Fruit fly (Drosophila melanogaster) whole organism, embryonic: ENCODE data around the gene CG10970.

ENCODE experiments used
- Ada2b ChIP-seq: fragments of 200-800 bp; sonication (Bioruptor generic); IDR thresholded peaks from 2 replicates; pipeline ENCODE4 v1.3.6; 2022; ENCODE audit warnings: missing biosample characterization, missing genetic modification characterization
- Atf-2 ChIP-seq: fragments of 200-800 bp; sonication (Bioruptor generic); optimal IDR thresholded peaks from 2 replicates; lab custom pipeline; 2016; ENCODE audit warnings: missing biosample characterization, missing genetic modification characterization
- Atf6 ChIP-seq: fragments of 200-800 bp; sonication (Bioruptor generic); IDR thresholded peaks from 2 replicates; pipeline ENCODE4 v1.3.6; 2022; ENCODE audit warnings: missing biosample characterization, missing genetic modification characterization
- CG10366 ChIP-seq: fragments of 200-800 bp; sonication (Bioruptor generic); IDR thresholded peaks from 2 replicates; pipeline ENCODE4 v1.3.6; 2022; ENCODE audit warnings: missing biosample characterization, missing genetic modification characterization
- CG11247 ChIP-seq: fragments of 200-800 bp; sonication (Bioruptor generic); IDR thresholded peaks from 2 replicates; pipeline ENCODE4 v1.3.6; 2022; ENCODE audit warnings: missing biosample characterization, missing genetic modification characterization
- CG12071 ChIP-seq: fragments of 200-800 bp; sonication (Bioruptor generic); optimal IDR thresholded peaks from 3 replicates; lab custom pipeline; 2018; ENCODE audit warnings: missing biosample characterization, mild to moderate bottlenecking, missing genetic modification characterization
- CG12236 ChIP-seq: fragments of 200-800 bp; sonication (Bioruptor generic); optimal IDR thresholded peaks from 2 replicates; lab custom pipeline; 2016; ENCODE audit warnings: missing biosample characterization, missing genetic modification characterization
- CG14050 ChIP-seq: fragments of 200-800 bp; sonication (Bioruptor generic); IDR thresholded peaks from 3 replicates; pipeline ENCODE4 v1.3.6; 2022; ENCODE audit warnings: missing biosample characterization, missing genetic modification characterization
- CG15073 ChIP-seq: fragments of 200-800 bp; sonication (Bioruptor generic); optimal IDR thresholded peaks from 2 replicates; lab custom pipeline; 2016; ENCODE audit warnings: missing biosample characterization, missing genetic modification characterization
- CG15601 ChIP-seq: fragments of 200-800 bp; sonication (Bioruptor generic); optimal IDR thresholded peaks from 3 replicates; lab custom pipeline; 2019; ENCODE audit warnings: missing biosample characterization, mild to moderate bottlenecking, missing genetic modification characterization, moderate library complexity
- CG30431 ChIP-seq: fragments of 200-800 bp; sonication (Bioruptor generic); optimal IDR thresholded peaks from 2 replicates; lab custom pipeline; 2017; ENCODE audit warnings: missing biosample characterization, missing genetic modification characterization
- CG3847 ChIP-seq: fragments of 200-800 bp; sonication (Bioruptor generic); IDR thresholded peaks from 2 replicates; pipeline ENCODE4 v1.3.6; 2022; ENCODE audit warnings: missing biosample characterization, missing genetic modification characterization
- CG4282 ChIP-seq: fragments of 200-800 bp; sonication (Bioruptor generic); optimal IDR thresholded peaks from 2 replicates; lab custom pipeline; 2016; ENCODE audit warnings: missing biosample characterization, missing genetic modification characterization
- CG6272 ChIP-seq: fragments of 200-800 bp; sonication (Bioruptor generic); IDR thresholded peaks from 2 replicates; pipeline ENCODE4 v1.3.6; 2022; ENCODE audit warnings: missing biosample characterization, missing genetic modification characterization
- CG7928 ChIP-seq: fragments of 200-800 bp; sonication (Bioruptor generic); optimal IDR thresholded peaks from 2 replicates; lab custom pipeline; 2017; ENCODE audit warnings: missing biosample characterization, mild to moderate bottlenecking, missing genetic modification characterization
- CG9609 ChIP-seq: fragments of 200-800 bp; sonication (Bioruptor generic); optimal IDR thresholded peaks from 3 replicates; lab custom pipeline; 2016; ENCODE audit warnings: missing biosample characterization, missing genetic modification characterization
- CG9727 ChIP-seq: fragments of 200-800 bp; sonication (Bioruptor generic); optimal IDR thresholded peaks from 3 replicates; lab custom pipeline; 2017; ENCODE audit warnings: missing biosample characterization, mild to moderate bottlenecking, missing genetic modification characterization
- Dad ChIP-seq: fragments of 200-800 bp; sonication (Bioruptor generic); optimal IDR thresholded peaks from 3 replicates; lab custom pipeline; 2016; ENCODE audit warnings: missing biosample characterization, missing genetic modification characterization
- Dfd ChIP-seq, 2 experiments: fragments of >200 bp; optimal IDR thresholded peaks; 2 replicates each; lab custom pipeline; 2017; ENCODE audit warnings: missing biosample characterization in 2 of 2, missing genetic modification characterization in 2 of 2
- Fer1 ChIP-seq: fragments of 200-800 bp; sonication (Bioruptor generic); optimal IDR thresholded peaks from 2 replicates; lab custom pipeline; 2017; ENCODE audit warnings: missing biosample characterization, mild to moderate bottlenecking, missing genetic modification characterization
- Fer2 ChIP-seq: fragments of 200-800 bp; sonication (Bioruptor generic); optimal IDR thresholded peaks from 2 replicates; lab custom pipeline; 2018; ENCODE audit warnings: missing biosample characterization, mild to moderate bottlenecking, missing genetic modification characterization, moderate library complexity
- GATAe ChIP-seq: fragments of 200-800 bp; sonication (Bioruptor generic); conservative IDR thresholded peaks from 2 replicates; pipeline ENCODE4 v1.3.6; 2022; ENCODE audit warnings: missing biosample characterization, missing genetic modification characterization
- Gug ChIP-seq: fragments of 200-800 bp; sonication (Bioruptor generic); IDR thresholded peaks from 4 replicates; pipeline ENCODE4 v1.3.6; 2022; ENCODE audit warnings: missing biosample characterization, missing genetic modification characterization
- HLHmδ ChIP-seq: fragments of 200-800 bp; sonication (Bioruptor generic); optimal IDR thresholded peaks from 2 replicates; lab custom pipeline; 2018; ENCODE audit warnings: missing biosample characterization, mild to moderate bottlenecking, missing genetic modification characterization, moderate library complexity
- Hr51 ChIP-seq, 2 experiments: fragments of 200-800 bp; sonication (Bioruptor generic); optimal IDR thresholded peaks; 2 replicates in 1 of 2; 3 replicates in 1 of 2; lab custom pipeline; 2016 to 2018; ENCODE audit warnings: missing biosample characterization in 2 of 2, missing genetic modification characterization in 2 of 2, mild to moderate bottlenecking in 1 of 2, moderate library complexity in 1 of 2
- Jarid2 ChIP-seq: fragments of 200-800 bp; sonication (Bioruptor generic); optimal IDR thresholded peaks from 3 replicates; lab custom pipeline; 2017; ENCODE audit warnings: mild to moderate bottlenecking, missing biosample characterization, missing genetic modification reagents, missing genetic modification characterization
- Lim3 ChIP-seq: fragments of 200-800 bp; sonication (Bioruptor generic); IDR thresholded peaks from 2 replicates; pipeline ENCODE4 v1.3.6; 2022; ENCODE audit warnings: missing biosample characterization, missing genetic modification characterization
- MBD-R2 ChIP-seq: fragments of 200-800 bp; sonication (Bioruptor generic); IDR thresholded peaks from 2 replicates; pipeline ENCODE4 v1.3.6; 2022; ENCODE audit warnings: missing biosample characterization, missing genetic modification characterization
- NK7.1 ChIP-seq: fragments of 200-800 bp; sonication (Bioruptor generic); optimal IDR thresholded peaks from 3 replicates; lab custom pipeline; 2016; ENCODE audit warnings: missing biosample characterization, missing genetic modification characterization
- NfI ChIP-seq: fragments of 200-800 bp; sonication (Bioruptor generic); optimal IDR thresholded peaks from 3 replicates; lab custom pipeline; 2018; ENCODE audit warnings: missing biosample characterization, mild to moderate bottlenecking, missing genetic modification characterization, moderate library complexity
- Opbp ChIP-seq: fragments of 200-800 bp; sonication (Bioruptor generic); IDR thresholded peaks from 3 replicates; pipeline ENCODE4 v1.3.6; 2022; ENCODE audit warnings: missing biosample characterization, missing genetic modification characterization; ENCODE audit not compliant: partially characterized antibody
- Ravus ChIP-seq: fragments of 200-800 bp; sonication (Bioruptor generic); IDR thresholded peaks from 2 replicates; pipeline ENCODE4 v1.3.6; 2022; ENCODE audit warnings: missing biosample characterization, missing genetic modification characterization
- Rx ChIP-seq: fragments of 200-800 bp; sonication (Bioruptor generic); IDR thresholded peaks from 2 replicates; pipeline ENCODE4 v1.3.6; 2022; ENCODE audit warnings: missing biosample characterization, missing genetic modification characterization
- Scr ChIP-seq: fragments of 200-800 bp; sonication (Bioruptor generic); IDR thresholded peaks from 2 replicates; pipeline ENCODE4 v1.3.6; 2022; ENCODE audit warnings: missing biosample characterization, missing genetic modification characterization; ENCODE audit not compliant: partially characterized antibody
- Stat92E ChIP-seq, 3 experiments: fragments of >200 bp in 2 of 3; fragments of 200-800 bp in 1 of 3; sonication (Bioruptor generic) in 1 of 3; optimal IDR thresholded peaks; 2 replicates each; lab custom pipeline; 2017 to 2019; ENCODE audit warnings: missing biosample characterization in 3 of 3, missing genetic modification characterization in 3 of 3, mild to moderate bottlenecking in 1 of 3, moderate library complexity in 1 of 3
- ab ChIP-seq: fragments of 200-800 bp; sonication (Bioruptor generic); optimal IDR thresholded peaks from 2 replicates; lab custom pipeline; 2016; ENCODE audit warnings: missing biosample characterization, missing genetic modification characterization
- cas ChIP-seq: fragments of 200-800 bp; sonication (Bioruptor generic); IDR thresholded peaks from 2 replicates; pipeline ENCODE4 v1.3.6; 2022; ENCODE audit warnings: missing biosample characterization, missing genetic modification characterization
- lmd ChIP-seq: fragments of 200-800 bp; sonication (Bioruptor generic); IDR thresholded peaks from 2 replicates; pipeline ENCODE4 v1.3.6; 2022; ENCODE audit warnings: missing biosample characterization, missing genetic modification characterization
- nerfin-2 ChIP-seq: fragments of 200-800 bp; sonication (Bioruptor generic); IDR thresholded peaks from 2 replicates; pipeline ENCODE4 v1.3.6; 2022; ENCODE audit warnings: missing biosample characterization, missing genetic modification characterization; ENCODE audit not compliant: partially characterized antibody
- org-1 ChIP-seq: fragments of 200-800 bp; sonication (Bioruptor generic); optimal IDR thresholded peaks from 2 replicates; lab custom pipeline; 2017; ENCODE audit warnings: missing biosample characterization, missing genetic modification characterization
- phol ChIP-seq: fragments of 200-800 bp; sonication (Bioruptor generic); optimal IDR thresholded peaks from 3 replicates; lab custom pipeline; 2018; ENCODE audit warnings: missing biosample characterization, mild to moderate bottlenecking, missing genetic modification characterization, moderate library complexity
- ranshi ChIP-seq: fragments of 200-800 bp; sonication (Bioruptor generic); IDR thresholded peaks from 2 replicates; pipeline ENCODE4 v1.3.6; 2022; ENCODE audit warnings: missing biosample characterization, missing genetic modification characterization
- salm ChIP-seq: fragments of 200-800 bp; sonication (Bioruptor generic); optimal IDR thresholded peaks from 2 replicates; lab custom pipeline; 2018; ENCODE audit warnings: missing biosample characterization, mild to moderate bottlenecking, missing genetic modification characterization
- stc ChIP-seq: fragments of 200-800 bp; sonication (Bioruptor generic); IDR thresholded peaks from 2 replicates; pipeline ENCODE4 v1.3.6; 2022; ENCODE audit warnings: missing biosample characterization, missing genetic modification characterization
- tna ChIP-seq: fragments of 200-800 bp; sonication (Bioruptor generic); IDR thresholded peaks from 2 replicates; pipeline ENCODE4 v1.3.6; 2022; ENCODE audit warnings: missing biosample characterization, missing genetic modification characterization; ENCODE audit not compliant: partially characterized antibody
- unc-4 ChIP-seq: fragments of 200-800 bp; sonication (Bioruptor generic); IDR thresholded peaks from 2 replicates; pipeline ENCODE4 v1.3.6; 2022; ENCODE audit warnings: missing biosample characterization, missing genetic modification characterization; ENCODE audit not compliant: partially characterized antibody
- vnd ChIP-seq: fragments of 200-800 bp; sonication (Bioruptor generic); IDR thresholded peaks from 3 replicates; pipeline ENCODE4 v1.3.6; 2022; ENCODE audit warnings: missing biosample characterization, missing genetic modification characterization; ENCODE audit not compliant: partially characterized antibody
- wdn ChIP-seq: fragments of 200-800 bp; sonication (Bioruptor generic); IDR thresholded peaks from 2 replicates; pipeline ENCODE4 v1.3.6; 2022; ENCODE audit warnings: missing biosample characterization, missing genetic modification characterization
- zen2 ChIP-seq: fragments of 200-800 bp; sonication (Bioruptor generic); IDR thresholded peaks from 3 replicates; pipeline ENCODE4 v1.3.6; 2022; ENCODE audit warnings: missing biosample characterization, missing genetic modification characterization; ENCODE audit not compliant: partially characterized antibody
- zfh2 ChIP-seq: fragments of 200-800 bp; sonication (Bioruptor generic); optimal IDR thresholded peaks from 2 replicates; lab custom pipeline; 2016; ENCODE audit warnings: missing biosample characterization, missing genetic modification characterization

Gene CG10970

DNA sequence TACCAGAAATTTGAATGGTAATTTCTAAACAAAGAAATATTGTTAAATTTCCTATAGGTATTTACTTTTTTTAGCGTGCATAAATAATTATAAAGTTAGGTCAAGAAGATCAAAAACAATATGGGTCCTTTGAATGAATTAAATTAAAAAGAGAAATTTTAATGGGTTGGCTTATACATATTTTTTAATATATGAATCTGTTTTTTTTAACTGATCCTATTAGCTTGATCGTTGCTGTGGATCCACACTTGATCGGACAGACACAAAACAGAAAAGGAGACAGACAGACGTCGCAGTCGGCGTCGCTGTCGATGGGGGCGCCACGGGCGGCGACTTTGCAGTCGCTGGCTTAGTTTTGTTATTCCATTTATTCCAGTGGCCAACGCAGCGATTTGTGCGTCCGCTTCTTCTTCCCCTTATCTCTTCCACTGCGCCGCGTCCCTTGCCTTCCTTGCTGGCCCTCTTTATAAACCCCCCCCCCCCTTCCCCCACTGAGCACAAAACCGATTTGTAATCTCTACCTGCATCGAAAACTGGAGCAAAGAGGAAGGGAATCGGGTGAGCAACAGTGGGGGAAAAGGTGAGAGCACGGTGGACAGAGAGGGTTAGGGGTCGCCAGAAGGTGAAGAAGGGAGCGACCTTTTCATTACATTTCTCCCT is 23.4 kb downstream of the CG10970 start (continued):
- TF ChIP-seq Scr, result no peak
- TF ChIP-seq tna, result no peak
- TF ChIP-seq CG9727 (GFP tag; lab: Kevin White, UChicago), result peak; percentile 70
- no peak for TF ChIP-seq Rx (GFP tag; lab: Robert Waterston, UW)
- TF ChIP-seq org-1 (GFP tag; lab: Kevin White, UChicago), result peak; percentile 34
- TF ChIP-seq unc-4 (GFP tag; lab: Robert Waterston, UW), result no peak
- TF ChIP-seq CG14050 (GFP tag; lab: Robert Waterston, UW), result peak; percentile 25; the same call in 1 of the 3 replicates
- peak; percentile 29; the same call in 1 of the 2 replicates for TF ChIP-seq ranshi (GFP tag; lab: Robert Waterston, UW)
- no peak for TF ChIP-seq HLHmδ (GFP tag; lab: Kevin White, UChicago)
- no peak for TF ChIP-seq vnd (GFP tag; lab: Robert Waterston, UW)
- TF ChIP-seq CG9609 (GFP tag; lab: Kevin White, UChicago), result no peak
- peak; percentile 86 for TF ChIP-seq phol
- no peak for TF ChIP-seq CG12071 (GFP tag; lab: Kevin White, UChicago)
- peak; percentile 10 for TF ChIP-seq NfI (GFP tag; lab: Kevin White, UChicago)
- no peak for TF ChIP-seq Atf-2 (GFP tag; lab: Kevin White, UChicago)
- peak; percentile 83 for TF ChIP-seq CG15601 (tag; lab: Kevin White, UChicago)
- no peak for TF ChIP-seq Opbp (GFP tag; lab: Robert Waterston, UW)
- peak; percentile 70 for TF ChIP-seq salm
- TF ChIP-seq Ada2b (GFP tag; lab: Robert Waterston, UW), result no peak
- no peak for TF ChIP-seq CG15073
- TF ChIP-seq wdn, result no peak
- TF ChIP-seq Stat92E (GFP tag; optimal IDR thresholded peaks at IDR 0.05; lab: Kevin White, UChicago), result peak in 1 of 3 experiments; percentile 78
- no peak for TF ChIP-seq CG11247 (GFP tag; lab: Robert Waterston, UW)
- no peak for TF ChIP-seq CG4282 (GFP tag; lab: Kevin White, UChicago)
- TF ChIP-seq Gug (GFP tag; lab: Robert Waterston, UW), result no peak
- TF ChIP-seq CG3847, result peak; percentile 8; the same call in 1 of the 2 replicates
- no peak for TF ChIP-seq cas (GFP tag; lab: Robert Waterston, UW)
- TF ChIP-seq Lim3 (GFP tag; lab: Robert Waterston, UW), result no peak
- no peak for TF ChIP-seq CG7928 (GFP tag; lab: Kevin White, UChicago)
- TF ChIP-seq CG30431, result no peak
- no peak for TF ChIP-seq ab (GFP tag; lab: Kevin White, UChicago)
- peak; percentile 22 for TF ChIP-seq Jarid2 (GFP tag; lab: Kevin White, UChicago)
- peak in 1 of 2 experiments; percentile 80 for TF ChIP-seq Hr51 (GFP tag; optimal IDR thresholded peaks at IDR 0.05; lab: Kevin White, UChicago)
- peak; percentile 16 for TF ChIP-seq Dad
- no peak; the same call in 1 of the 2 replicates for TF ChIP-seq CG10366 (GFP tag; lab: Robert Waterston, UW)
- no peak for TF ChIP-seq Atf6
- TF ChIP-seq CG6272 (GFP tag; lab: Robert Waterston, UW), result no peak
- no peak for TF ChIP-seq NK7.1 (GFP tag; lab: Kevin White, UChicago)
- TF ChIP-seq Ravus (GFP tag; lab: Robert Waterston, UW), result no peak
- no peak for TF ChIP-seq Dfd (GFP tag; optimal IDR thresholded peaks at IDR 0.05; lab: Kevin White, UChicago)
- TF ChIP-seq stc (GFP tag; lab: Robert Waterston, UW), result peak; percentile 68
- TF ChIP-seq GATAe (GFP tag; lab: Robert Waterston, UW), result no peak
- TF ChIP-seq zfh2 (GFP tag; lab: Kevin White, UChicago), result no peak
- no peak for TF ChIP-seq zen2
- TF ChIP-seq Fer1 (GFP tag; lab: Kevin White, UChicago), result no peak
- TF ChIP-seq lmd (GFP tag; lab: Robert Waterston, UW), result peak; percentile 50; the same call in 1 of the 2 replicates
- TF ChIP-seq MBD-R2 (GFP tag; lab: Robert Waterston, UW), result no peak
- peak; percentile 6 for TF ChIP-seq Fer2 (tag; lab: Kevin White, UChicago)
- no peak for TF ChIP-seq CG12236 (GFP tag; lab: Kevin White, UChicago)
- no peak for TF ChIP-seq nerfin-2 (GFP tag; lab: Robert Waterston, UW)
